Worm (Caenorhabditis elegans) whole organism, L3 larva: ENCODE data around the gene pcrg-1.
A peak's percentile ranks its signal among the peaks of the same experiment; 100 is the strongest.

Experiments
- R02D3.7 ChIP-seq: fragments of 150-350 bp; optimal IDR thresholded peaks from 2 replicates; lab custom pipeline; 2014; ENCODE audit warnings: missing biosample characterization, missing genetic modification characterization
- ZK546.5 ChIP-seq: sonication (generic microtip); optimal IDR thresholded peaks from 2 replicates; lab custom pipeline; 2017; ENCODE audit warnings: missing biosample characterization, missing genetic modification characterization
- aly-2 ChIP-seq: fragments of 150-350 bp; optimal IDR thresholded peaks from 2 replicates; lab custom pipeline; 2014; ENCODE audit warnings: missing biosample characterization, missing genetic modification characterization
- ama-1 ChIP-seq: fragments of 150-350 bp; optimal IDR thresholded peaks from 2 replicates; lab custom pipeline; 2018
- ceh-28 ChIP-seq: fragments of 150-350 bp; optimal IDR thresholded peaks from 2 replicates; lab custom pipeline; 2014; ENCODE audit warnings: missing biosample characterization, missing genetic modification reagents, missing genetic modification characterization
- ceh-9 ChIP-seq: sonication (generic microtip); optimal IDR thresholded peaks from 2 replicates; lab custom pipeline; 2018; ENCODE audit warnings: missing biosample characterization, missing genetic modification characterization
- daf-12 ChIP-seq: fragments of 150-350 bp; optimal IDR thresholded peaks from 2 replicates; lab custom pipeline; 2014; ENCODE audit warnings: missing biosample characterization, missing genetic modification reagents, missing genetic modification characterization
- egl-27 ChIP-seq: sonication (generic microtip); optimal IDR thresholded peaks from 4 replicates; lab custom pipeline; 2017; ENCODE audit warnings: missing biosample characterization, missing genetic modification reagents, missing genetic modification characterization
- egl-5 ChIP-seq: fragments of 150-350 bp; optimal IDR thresholded peaks from 2 replicates; lab custom pipeline; 2017; ENCODE audit warnings: missing biosample characterization, missing genetic modification reagents, missing genetic modification characterization, inconsistent platforms
- elt-2 ChIP-seq: sonication (generic microtip); optimal IDR thresholded peaks from 2 replicates; lab custom pipeline; 2016; ENCODE audit warnings: missing genetic modification reagents, mild to moderate bottlenecking, missing genetic modification characterization, missing compliant biosample characterization
- eor-1 ChIP-seq, 2 experiments: fragments of 150-350 bp; optimal IDR thresholded peaks; 2 replicates each; lab custom pipeline; 2014 to 2018; ENCODE audit warnings: missing biosample characterization in 2 of 2, missing genetic modification characterization in 2 of 2
- fkh-10 ChIP-seq: sonication (generic microtip); optimal IDR thresholded peaks from 2 replicates; lab custom pipeline; 2017; ENCODE audit warnings: missing biosample characterization, missing genetic modification reagents, missing genetic modification characterization
- fkh-2 ChIP-seq: fragments of 150-350 bp; optimal IDR thresholded peaks from 2 replicates; lab custom pipeline; 2014; ENCODE audit warnings: missing biosample characterization, missing genetic modification reagents, missing genetic modification characterization
- fos-1 ChIP-seq: fragments of 150-350 bp; optimal IDR thresholded peaks from 2 replicates; lab custom pipeline; 2014; ENCODE audit warnings: missing biosample characterization, missing genetic modification characterization
- hmg-11 ChIP-seq: sonication (generic microtip); optimal IDR thresholded peaks from 2 replicates; lab custom pipeline; 2016; ENCODE audit warnings: missing genetic modification characterization, missing compliant biosample characterization
- lin-15B ChIP-seq: fragments of 150-350 bp; optimal IDR thresholded peaks from 2 replicates; lab custom pipeline; 2014; ENCODE audit warnings: missing biosample characterization, missing genetic modification characterization
- mdl-1 ChIP-seq: fragments of 150-350 bp; optimal IDR thresholded peaks from 2 replicates; lab custom pipeline; 2014; ENCODE audit warnings: missing biosample characterization, missing genetic modification characterization
- nfya-1 ChIP-seq: sonication (generic microtip); optimal IDR thresholded peaks from 2 replicates; lab custom pipeline; 2017; ENCODE audit warnings: missing genetic modification characterization, mild to moderate bottlenecking, missing compliant biosample characterization, antibody characterized with exemption, moderate library complexity; ENCODE audit not compliant: insufficient read depth
- nhr-11 ChIP-seq: fragments of 150-350 bp; optimal IDR thresholded peaks from 2 replicates; lab custom pipeline; 2014; ENCODE audit warnings: missing biosample characterization, missing genetic modification characterization
- nhr-12 ChIP-seq: fragments of 150-350 bp; optimal IDR thresholded peaks from 2 replicates; lab custom pipeline; 2014; ENCODE audit warnings: missing biosample characterization, missing genetic modification characterization
- nhr-23 ChIP-seq: fragments of 150-350 bp; optimal IDR thresholded peaks from 2 replicates; lab custom pipeline; 2014; ENCODE audit warnings: missing biosample characterization, missing genetic modification reagents, missing genetic modification characterization
- nhr-237 ChIP-seq: fragments of 150-350 bp; optimal IDR thresholded peaks from 2 replicates; lab custom pipeline; 2014; ENCODE audit warnings: missing biosample characterization, missing genetic modification characterization
- nhr-25 ChIP-seq: sonication (generic microtip); optimal IDR thresholded peaks from 2 replicates; lab custom pipeline; 2017; ENCODE audit warnings: missing biosample characterization, missing genetic modification characterization
- nhr-28 ChIP-seq: fragments of 150-350 bp; optimal IDR thresholded peaks from 2 replicates; lab custom pipeline; 2014; ENCODE audit warnings: missing biosample characterization, missing genetic modification characterization
- nhr-43 ChIP-seq: sonication (generic microtip); optimal IDR thresholded peaks from 2 replicates; lab custom pipeline; 2016; ENCODE audit warnings: mild to moderate bottlenecking, missing genetic modification characterization, missing compliant biosample characterization; ENCODE audit not compliant: poor library complexity, severe bottlenecking
- nhr-67 ChIP-seq: fragments of 150-350 bp; optimal IDR thresholded peaks from 2 replicates; lab custom pipeline; 2014; ENCODE audit warnings: missing biosample characterization, missing genetic modification characterization
- nhr-76 ChIP-seq: fragments of 150-350 bp; sonication (generic microtip); optimal IDR thresholded peaks from 5 replicates; lab custom pipeline; 2014; ENCODE audit warnings: missing biosample characterization, missing genetic modification characterization
- nhr-77 ChIP-seq: fragments of 150-350 bp; optimal IDR thresholded peaks from 2 replicates; lab custom pipeline; 2014; ENCODE audit warnings: missing biosample characterization, missing genetic modification characterization
- pqm-1 ChIP-seq: fragments of 150-350 bp; optimal IDR thresholded peaks from 2 replicates; lab custom pipeline; 2017; ENCODE audit warnings: missing biosample characterization, missing genetic modification characterization, inconsistent platforms
- skn-1 ChIP-seq: fragments of 150-350 bp; optimal IDR thresholded peaks from 2 replicates; lab custom pipeline; 2014; ENCODE audit warnings: missing biosample characterization, missing genetic modification characterization
- snpc-4 ChIP-seq: fragments of 150-350 bp; optimal IDR thresholded peaks from 2 replicates; lab custom pipeline; 2014; ENCODE audit warnings: missing biosample characterization, missing genetic modification characterization
- unc-39 ChIP-seq: sonication (generic microtip); optimal IDR thresholded peaks from 4 replicates; lab custom pipeline; 2017; ENCODE audit warnings: missing biosample characterization, missing genetic modification characterization
- zag-1 ChIP-seq: fragments of 150-350 bp; optimal IDR thresholded peaks from 2 replicates; lab custom pipeline; 2014; ENCODE audit warnings: missing biosample characterization, missing genetic modification characterization

Gene pcrg-1

ce11 chrII:7161512-7161911 is 38.8 kb upstream of the pcrg-1 start, which contains the start of gene C27H5.12:
C27H5.12 (minus strand) TSS chrII:7161612.
- TF ChIP-seq pqm-1 (tag; lab: Kevin White, UChicago) (no peak), nhr-25 (tag; lab: Kevin White, UChicago) (no peak), fkh-2 (tag; lab: Kevin White, UChicago) (no peak), nhr-28 (no peak), zag-1 (tag; lab: Kevin White, UChicago) (no peak), egl-27 (no peak), mdl-1 (tag; lab: Kevin White, UChicago) (no peak), hmg-11 (tag; lab: Kevin White, UChicago) (no peak), nhr-76 (no peak), nhr-77 (tag; lab: Kevin White, UChicago) (no peak), nhr-43 (tag; lab: Kevin White, UChicago) (no peak), fos-1 (tag; lab: Kevin White, UChicago) (no peak), R02D3.7 (tag; lab: Kevin White, UChicago) (no peak), nhr-23 (tag; lab: Kevin White, UChicago) (no peak), egl-5 (no peak)

ce11 chrII:7165749-7166148 is 34.6 kb upstream of the pcrg-1 start, which contains the start of gene mfsd-13.2:
mfsd-13.2 (minus strand) TSS chrII:7165849.
- TF ChIP-seq lin-15B (tag; lab: Kevin White, UChicago) (no peak), nhr-23 (tag; lab: Kevin White, UChicago) (no peak), fkh-10 (GFP tag; lab: Kevin White, UChicago) (no peak), nhr-76 (no peak), nfya-1 (tag; lab: Kevin White, UChicago) (no peak), nhr-11 (tag; lab: Kevin White, UChicago) (no peak), egl-27 (no peak), nhr-12 (tag; lab: Kevin White, UChicago) (no peak), nhr-237 (tag; lab: Kevin White, UChicago) (no peak)

- TF ChIP-seq ceh-28 (tag; lab: Kevin White, UChicago) (no peak), fkh-2 (tag; lab: Kevin White, UChicago) (no peak), snpc-4 (no peak), R02D3.7 (tag; lab: Kevin White, UChicago) (no peak), mdl-1 (tag; lab: Kevin White, UChicago) (no peak), elt-2 (tag; lab: Kevin White, UChicago) (peak; percentile 93), ZK546.5 (no peak), lin-15B (tag; lab: Kevin White, UChicago) (no peak), nhr-76 (no peak), nhr-67 (tag; lab: Kevin White, UChicago) (no peak), unc-39 (no peak), fkh-10 (GFP tag; lab: Kevin White, UChicago) (no peak), aly-2 (tag; lab: Kevin White, UChicago) (no peak), pqm-1 (tag; lab: Kevin White, UChicago) (peak; percentile 94)
Observed at ce11 chrII:7166768-7167167, 33.6 kb upstream of the pcrg-1 start.

ce11 chrII:7168712-7169111 is 31.6 kb upstream of the pcrg-1 start, which contains the start of gene col-36:
col-36 (minus strand) TSS chrII:7168812.
- peak; percentile 50 for TF ChIP-seq nhr-23 (tag; lab: Kevin White, UChicago)
- no peak for TF ChIP-seq eor-1 (tag; optimal IDR thresholded peaks at IDR 0.05; lab: Kevin White, UChicago)
- TF ChIP-seq, all 47 proteins: peak for 1

ce11 chrII:7171305-7171998 is 28.9 kb upstream of the pcrg-1 start, which contains the start of gene dyf-13:
dyf-13 (minus strand) TSS chrII:7171355.
- TF ChIP-seq ama-1 (lab: Kevin White, UChicago) (no peak), egl-27 (no peak), skn-1 (tag; lab: Kevin White, UChicago) (no peak), snpc-4 (no peak), daf-12 (tag; lab: Kevin White, UChicago) (no peak), nfya-1 (tag; lab: Kevin White, UChicago) (no peak), fkh-10 (GFP tag; lab: Kevin White, UChicago) (no peak), ceh-9 (no peak), unc-39 (no peak), nhr-12 (tag; lab: Kevin White, UChicago) (no peak)
- TF ChIP-seq, all 47 proteins: peak for 0
